Worm (Caenorhabditis elegans) whole organism, L1 larva: Measurements from ENCODE around the gene F48G7.12.

ENCODE experiments used
- C04F5.9 ChIP-seq: sonication (generic microtip); optimal IDR thresholded peaks from 2 replicates; lab custom pipeline; 2016; ENCODE audit warnings: missing genetic modification characterization, missing compliant biosample characterization
- C16A3.4 ChIP-seq: fragments of 150-350 bp; optimal IDR thresholded peaks from 2 replicates; lab custom pipeline; 2014; ENCODE audit warnings: missing biosample characterization, missing genetic modification characterization
- alr-1 ChIP-seq: fragments of 200-800 bp; sonication (Bioruptor generic); optimal IDR thresholded peaks from 2 replicates; lab custom pipeline; 2018; ENCODE audit warnings: borderline replicate concordance, mild to moderate bottlenecking, missing genetic modification characterization, missing compliant biosample characterization
- blmp-1 ChIP-seq: fragments of 150-350 bp; optimal IDR thresholded peaks from 2 replicates; lab custom pipeline; 2014; ENCODE audit warnings: missing biosample characterization, missing genetic modification characterization
- ceh-63 ChIP-seq: fragments of 200-800 bp; sonication (Bioruptor generic); optimal IDR thresholded peaks from 2 replicates; lab custom pipeline; 2018; ENCODE audit warnings: mild to moderate bottlenecking, missing genetic modification characterization, missing compliant biosample characterization
- ceh-88 ChIP-seq: fragments of 200-800 bp; sonication (Bioruptor generic); IDR thresholded peaks from 2 replicates; pipeline ENCODE4 v1.3.6; 2022; ENCODE audit warnings: missing genetic modification characterization, missing compliant biosample characterization
- ceh-90 ChIP-seq: sonication (generic microtip); optimal IDR thresholded peaks from 2 replicates; lab custom pipeline; 2016; ENCODE audit warnings: missing genetic modification characterization, missing compliant biosample characterization
- ces-1 ChIP-seq: fragments of 150-350 bp; optimal IDR thresholded peaks from 2 replicates; lab custom pipeline; 2014; ENCODE audit warnings: missing biosample characterization, missing genetic modification reagents, missing genetic modification characterization
- dpl-1 ChIP-seq, 3 experiments: fragments of 150-350 bp in 2 of 3; sonication (generic microtip) in 1 of 3; optimal IDR thresholded peaks; 2 replicates each; lab custom pipeline; 2014 to 2017; ENCODE audit warnings: missing biosample characterization in 3 of 3, missing genetic modification characterization in 3 of 3, missing genetic modification reagents in 3 of 3
- efl-1 ChIP-seq, 4 experiments: fragments of 150-350 bp; optimal IDR thresholded peaks in 3 of 4; peaks in 1 of 4; 1 replicate in 1 of 4; 2 replicates in 3 of 4; lab custom pipeline; 2014; ENCODE audit warnings: missing biosample characterization in 2 of 4, missing genetic modification characterization in 2 of 4, missing genetic modification reagents in 2 of 4
- efl-3 ChIP-seq: fragments of 200-800 bp; sonication (Bioruptor generic); optimal IDR thresholded peaks from 2 replicates; lab custom pipeline; 2018; ENCODE audit warnings: mild to moderate bottlenecking, missing genetic modification characterization, missing compliant biosample characterization
- egl-13 ChIP-seq: sonication (generic microtip); optimal IDR thresholded peaks from 2 replicates; lab custom pipeline; 2016; ENCODE audit warnings: missing genotype, missing genetic modification reagents, missing genetic modification characterization, missing compliant biosample characterization
- egl-27 ChIP-seq, 2 experiments: fragments of 150-350 bp in 1 of 2; sonication (generic microtip); optimal IDR thresholded peaks; 3 replicates each; lab custom pipeline; 2017 to 2018; ENCODE audit warnings: missing biosample characterization in 2 of 2, missing genetic modification characterization in 2 of 2, missing genetic modification reagents in 2 of 2
- elt-3 ChIP-seq, 6 experiments: fragments of 150-350 bp in 1 of 6; sonication (generic microtip); optimal IDR thresholded peaks; 2 replicates each; lab custom pipeline; 2017 to 2018; ENCODE audit warnings: missing biosample characterization in 6 of 6, missing genetic modification characterization in 6 of 6, inconsistent platforms in 1 of 6
- fkh-10 ChIP-seq: sonication (generic microtip); optimal IDR thresholded peaks from 2 replicates; lab custom pipeline; 2017; ENCODE audit warnings: missing biosample characterization, missing genetic modification reagents, missing genetic modification characterization
- fkh-8 ChIP-seq: sonication (generic microtip); optimal IDR thresholded peaks from 2 replicates; lab custom pipeline; 2016; ENCODE audit warnings: mild to moderate bottlenecking, missing genetic modification characterization, missing compliant biosample characterization
- fos-1 ChIP-seq: fragments of 150-350 bp; optimal IDR thresholded peaks from 2 replicates; lab custom pipeline; 2014; ENCODE audit warnings: missing biosample characterization, missing genetic modification characterization
- hlh-17 ChIP-seq: fragments of 200-800 bp; sonication (Bioruptor generic); optimal IDR thresholded peaks from 2 replicates; lab custom pipeline; 2018; ENCODE audit warnings: missing genetic modification characterization, mild to moderate bottlenecking, missing compliant biosample characterization, moderate library complexity, borderline replicate concordance
- hlh-4 ChIP-seq: sonication (generic microtip); optimal IDR thresholded peaks from 2 replicates; lab custom pipeline; 2016; ENCODE audit warnings: mild to moderate bottlenecking, missing genetic modification characterization, missing compliant biosample characterization
- hpl-2 ChIP-seq: fragments of 150-350 bp; optimal IDR thresholded peaks from 2 replicates; lab custom pipeline; 2014; ENCODE audit warnings: missing biosample characterization, missing genetic modification reagents, missing genetic modification characterization
- irx-1 ChIP-seq: sonication (generic microtip); optimal IDR thresholded peaks from 2 replicates; lab custom pipeline; 2016; ENCODE audit warnings: missing genetic modification characterization, missing compliant biosample characterization
- isw-1 ChIP-seq: fragments of 200-800 bp; sonication (Bioruptor generic); IDR thresholded peaks from 2 replicates; pipeline ENCODE4 v1.3.6; 2022; ENCODE audit warnings: missing genetic modification characterization, missing compliant biosample characterization
- jun-1 ChIP-seq: fragments of 150-350 bp; optimal IDR thresholded peaks from 2 replicates; lab custom pipeline; 2014; ENCODE audit warnings: missing biosample characterization, missing genetic modification reagents, missing genetic modification characterization
- lin-13 ChIP-seq: fragments of 150-350 bp; optimal IDR thresholded peaks from 2 replicates; lab custom pipeline; 2014; ENCODE audit warnings: missing biosample characterization, missing genetic modification reagents, missing genetic modification characterization
- lin-15B ChIP-seq: fragments of 150-350 bp; sonication (generic microtip); optimal IDR thresholded peaks from 3 replicates; lab custom pipeline; 2014; ENCODE audit warnings: missing biosample characterization, missing genetic modification characterization
- lir-3 ChIP-seq: sonication (generic microtip); optimal IDR thresholded peaks from 2 replicates; lab custom pipeline; 2016; ENCODE audit warnings: mild to moderate bottlenecking, missing genetic modification characterization, moderate library complexity, missing compliant biosample characterization; ENCODE audit not compliant: poor library complexity
- mdl-1 ChIP-seq, 2 experiments: fragments of 150-350 bp; optimal IDR thresholded peaks; 2 replicates each; lab custom pipeline; 2014 to 2017; ENCODE audit warnings: missing biosample characterization in 2 of 2, missing genetic modification characterization in 2 of 2, inconsistent platforms in 1 of 2
- mef-2 ChIP-seq: fragments of 150-350 bp; optimal IDR thresholded peaks from 2 replicates; lab custom pipeline; 2014; ENCODE audit warnings: missing biosample characterization, missing genetic modification characterization
- nhr-12 ChIP-seq: sonication (generic microtip); optimal IDR thresholded peaks from 2 replicates; lab custom pipeline; 2017; ENCODE audit warnings: missing biosample characterization, missing genetic modification characterization
- nhr-19 ChIP-seq: fragments of 200-800 bp; sonication (Bioruptor generic); conservative IDR thresholded peaks from 2 replicates; pipeline ENCODE4 v1.3.6; 2022; ENCODE audit warnings: missing genetic modification characterization, missing compliant biosample characterization
- nhr-47 ChIP-seq: sonication (generic microtip); optimal IDR thresholded peaks from 2 replicates; lab custom pipeline; 2016; ENCODE audit warnings: mild to moderate bottlenecking, missing genetic modification characterization, moderate library complexity, missing compliant biosample characterization
- nhr-84 ChIP-seq: sonication (generic microtip); optimal IDR thresholded peaks from 2 replicates; lab custom pipeline; 2017; ENCODE audit warnings: missing biosample characterization, missing genetic modification characterization
- nhr-85 ChIP-seq: sonication (generic microtip); peaks from one replicate; lab custom pipeline; 2016; ENCODE audit warnings: missing genetic modification characterization, inconsistent platforms, missing compliant biosample characterization
- nhr-90 ChIP-seq: sonication (generic microtip); optimal IDR thresholded peaks from 2 replicates; lab custom pipeline; 2016; ENCODE audit warnings: mild to moderate bottlenecking, missing genetic modification characterization, missing compliant biosample characterization; ENCODE audit not compliant: poor library complexity
- pax-3 ChIP-seq: fragments of 200-800 bp; sonication (Bioruptor generic); optimal IDR thresholded peaks from 2 replicates; lab custom pipeline; 2018; ENCODE audit warnings: mild to moderate bottlenecking, missing genetic modification characterization, moderate library complexity, missing compliant biosample characterization
- pqm-1 ChIP-seq: sonication (generic microtip); optimal IDR thresholded peaks from 3 replicates; lab custom pipeline; 2017; ENCODE audit warnings: missing biosample characterization, missing genetic modification characterization
- rnt-1 ChIP-seq: sonication (generic microtip); optimal IDR thresholded peaks from 2 replicates; lab custom pipeline; 2016; ENCODE audit warnings: mild to moderate bottlenecking, missing genetic modification characterization, moderate library complexity, missing compliant biosample characterization
- skn-1 ChIP-seq: fragments of 150-350 bp; optimal IDR thresholded peaks from 2 replicates; lab custom pipeline; 2014; ENCODE audit warnings: missing biosample characterization, missing genetic modification characterization
- snu-23 ChIP-seq: sonication (generic microtip); optimal IDR thresholded peaks from 2 replicates; lab custom pipeline; 2016; ENCODE audit warnings: missing genetic modification characterization, missing compliant biosample characterization
- sptf-1 ChIP-seq: fragments of 150-350 bp; optimal IDR thresholded peaks from 2 replicates; lab custom pipeline; 2014; ENCODE audit warnings: missing biosample characterization, missing genetic modification characterization
- sup-37 ChIP-seq: fragments of 200-800 bp; sonication (Bioruptor generic); optimal IDR thresholded peaks from 2 replicates; lab custom pipeline; 2018; ENCODE audit warnings: mild to moderate bottlenecking, missing genetic modification characterization, missing compliant biosample characterization
- swsn-7 ChIP-seq: sonication (generic microtip); optimal IDR thresholded peaks from 2 replicates; lab custom pipeline; 2016; ENCODE audit warnings: missing genetic modification characterization, missing compliant biosample characterization
- tbx-2 ChIP-seq: sonication (generic microtip); optimal IDR thresholded peaks from 2 replicates; lab custom pipeline; 2016; ENCODE audit warnings: missing genetic modification characterization, missing compliant biosample characterization
- unc-62 ChIP-seq: fragments of 150-350 bp; optimal IDR thresholded peaks from 2 replicates; lab custom pipeline; 2014; ENCODE audit warnings: missing biosample characterization, missing genetic modification reagents, missing genetic modification characterization
- unc-86 ChIP-seq: sonication (generic microtip); optimal IDR thresholded peaks from 2 replicates; lab custom pipeline; 2016; ENCODE audit warnings: missing genetic modification characterization, missing compliant biosample characterization
- unc-98 ChIP-seq: fragments of 200-800 bp; sonication (Bioruptor generic); IDR thresholded peaks from 2 replicates; pipeline ENCODE4 v1.3.6; 2022; ENCODE audit warnings: missing genetic modification characterization, missing compliant biosample characterization
- zag-1 ChIP-seq: fragments of 150-350 bp; optimal IDR thresholded peaks from 2 replicates; lab custom pipeline; 2014; ENCODE audit warnings: missing biosample characterization, missing genetic modification characterization
- zip-4 ChIP-seq: fragments of 200-800 bp; sonication (Bioruptor generic); optimal IDR thresholded peaks from 2 replicates; lab custom pipeline; 2018; ENCODE audit warnings: mild to moderate bottlenecking, missing genetic modification characterization, moderate library complexity, missing compliant biosample characterization

The F48G7.12 gene

DNA sequence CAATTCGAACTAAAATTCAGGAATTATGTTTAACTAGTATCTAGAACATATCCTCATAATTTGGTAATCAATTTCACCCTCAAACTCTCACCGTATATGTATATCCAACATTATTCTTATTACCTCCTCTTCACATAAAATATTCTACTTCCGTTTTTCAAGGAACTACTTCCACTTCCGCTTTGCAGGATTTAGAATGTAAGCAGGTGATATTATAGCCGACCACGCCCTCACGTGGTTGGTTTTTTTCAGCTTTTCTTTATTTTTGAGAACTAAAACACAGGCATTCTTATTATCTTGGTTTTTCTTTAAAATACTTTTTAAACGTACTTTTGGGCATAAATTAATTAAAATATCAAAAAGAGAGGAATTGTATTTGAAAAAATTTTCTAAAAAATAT lies 28.1 kb downstream of the F48G7.12 start (continued):
- TF ChIP-seq tbx-2 (no peak), blmp-1 (tag; lab: Kevin White, UChicago) (no peak), lin-15B (tag; lab: Kevin White, UChicago) (no peak), C04F5.9 (no peak), elt-3 (tag; optimal IDR thresholded peaks at IDR 0.05; lab: Kevin White, UChicago) (no peak), unc-98 (GFP tag; lab: Robert Waterston, UW) (no peak), snu-23 (GFP tag; lab: Kevin White, UChicago) (no peak), efl-3 (GFP tag; lab: Kevin White, UChicago) (no peak), lir-3 (tag; lab: Kevin White, UChicago) (no peak), ceh-90 (tag; lab: Kevin White, UChicago) (no peak), dpl-1 (GFP tag; optimal IDR thresholded peaks at IDR 0.05; lab: Kevin White, UChicago) (no peak), sup-37 (GFP tag; lab: Kevin White, UChicago) (no peak), hlh-4 (tag; lab: Kevin White, UChicago) (peak; percentile 97), skn-1 (tag; lab: Kevin White, UChicago) (no peak), ceh-63 (GFP tag; lab: Kevin White, UChicago) (no peak), pqm-1 (no peak), isw-1 (GFP tag; lab: Robert Waterston, UW) (no peak), jun-1 (no peak), fkh-8 (tag; lab: Kevin White, UChicago) (peak; percentile 93), lin-13 (no peak), unc-86 (tag; lab: Kevin White, UChicago) (peak; percentile 34), ces-1 (GFP tag; lab: Kevin White, UChicago) (no peak), nhr-84 (tag; lab: Kevin White, UChicago) (no peak), ceh-88 (GFP tag; lab: Robert Waterston, UW) (no peak), hpl-2 (no peak), egl-27 (tag; optimal IDR thresholded peaks at IDR 0.05; lab: Kevin White, UChicago) (no peak), egl-13 (tag; lab: Kevin White, UChicago) (no peak), pax-3 (tag; lab: Kevin White, UChicago) (no peak), nhr-12 (no peak), fos-1 (no peak), unc-62 (GFP tag; lab: Kevin White, UChicago) (no peak), nhr-85 (no peak), irx-1 (tag; lab: Kevin White, UChicago) (no peak), nhr-47 (tag; lab: Kevin White, UChicago) (peak; percentile 77), alr-1 (no peak), C16A3.4 (tag; lab: Kevin White, UChicago) (no peak), mef-2 (no peak), zip-4 (GFP tag; lab: Kevin White, UChicago) (no peak), efl-1 (optimal IDR thresholded peaks at IDR 0.05; lab: Kevin White, UChicago) (no peak), efl-1 (GFP tag; optimal IDR thresholded peaks at IDR 0.05 in 1 of 2; lab: Kevin White, UChicago) (no peak), nhr-90 (no peak), zag-1 (tag; lab: Kevin White, UChicago) (no peak), rnt-1 (tag; lab: Kevin White, UChicago) (no peak), swsn-7 (peak; percentile 28), mdl-1 (tag; optimal IDR thresholded peaks at IDR 0.05; lab: Kevin White, UChicago) (no peak), sptf-1 (tag; lab: Kevin White, UChicago) (no peak), fkh-10 (no peak), hlh-17 (GFP tag; lab: Kevin White, UChicago) (no peak), nhr-19 (GFP tag; lab: Robert Waterston, UW) (no peak)
